Fruit fly (Drosophila melanogaster): ENCODE measurements around the gene kel.

DNA sequence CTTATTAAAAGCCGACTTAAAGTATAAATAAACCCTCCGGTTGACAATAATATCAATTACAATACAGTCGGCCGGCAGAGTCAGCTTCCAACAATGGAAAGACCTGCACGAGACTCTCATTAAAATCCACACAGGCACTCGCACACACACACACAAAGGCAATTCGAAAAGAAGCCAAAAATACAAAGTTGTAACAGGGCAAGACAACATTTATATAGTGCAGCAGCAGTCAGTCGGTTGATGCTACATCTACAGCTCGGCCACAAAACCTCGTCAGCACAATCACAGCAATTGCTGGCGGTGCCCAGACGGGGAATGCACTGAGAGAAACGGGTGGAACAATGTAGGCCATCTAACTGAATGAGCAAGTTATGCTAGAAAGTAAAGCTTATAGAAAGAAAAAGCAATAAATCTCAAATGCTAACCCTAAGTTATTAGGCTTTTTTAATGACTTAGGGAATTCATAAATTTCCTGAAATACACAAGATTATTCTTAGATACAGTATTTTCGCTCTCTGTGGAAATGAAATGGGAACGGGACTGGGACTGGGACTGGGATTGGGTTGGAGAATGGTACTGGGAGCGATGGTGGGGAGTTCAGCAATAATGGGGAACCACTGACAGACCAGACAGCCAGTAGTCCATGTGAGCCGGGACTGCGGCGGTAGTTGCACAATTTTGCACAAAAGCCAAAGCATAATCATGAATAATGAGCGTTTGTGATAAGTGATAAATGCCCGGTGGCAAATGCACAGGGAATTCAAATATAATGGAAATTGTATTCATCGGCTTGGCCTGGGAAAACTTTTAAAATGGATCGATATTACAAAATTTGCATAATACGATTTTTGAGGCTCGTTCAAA is 16.3 kb downstream of the kel start:
- TF ChIP-seq lola (GFP tag; optimal IDR thresholded peaks at IDR 0.05) (no peak), Myc (optimal IDR thresholded peaks at IDR 0.05) (no peak), woc (GFP tag; optimal IDR thresholded peaks at IDR 0.05) (peak; percentile 91), fru (GFP tag; optimal IDR thresholded peaks at IDR 0.05) (peak; percentile 95), psq (GFP tag; optimal IDR thresholded peaks at IDR 0.05) (peak; percentile 83), h (GFP tag; optimal IDR thresholded peaks at IDR 0.05) (peak; percentile 95), br (GFP tag; optimal IDR thresholded peaks at IDR 0.05) (peak; percentile 92), foxo (GFP tag; optimal IDR thresholded peaks at IDR 0.05) (peak; percentile 22 to 91), dl (GFP tag; optimal IDR thresholded peaks at IDR 0.05; ENCODE audit: insufficient read depth in 1 of 2, partially characterized antibody in 2 of 2) (no peak)
